Worm (Caenorhabditis elegans): ENCODE results near the gene ubh-1.

Gene ubh-1

DNA sequence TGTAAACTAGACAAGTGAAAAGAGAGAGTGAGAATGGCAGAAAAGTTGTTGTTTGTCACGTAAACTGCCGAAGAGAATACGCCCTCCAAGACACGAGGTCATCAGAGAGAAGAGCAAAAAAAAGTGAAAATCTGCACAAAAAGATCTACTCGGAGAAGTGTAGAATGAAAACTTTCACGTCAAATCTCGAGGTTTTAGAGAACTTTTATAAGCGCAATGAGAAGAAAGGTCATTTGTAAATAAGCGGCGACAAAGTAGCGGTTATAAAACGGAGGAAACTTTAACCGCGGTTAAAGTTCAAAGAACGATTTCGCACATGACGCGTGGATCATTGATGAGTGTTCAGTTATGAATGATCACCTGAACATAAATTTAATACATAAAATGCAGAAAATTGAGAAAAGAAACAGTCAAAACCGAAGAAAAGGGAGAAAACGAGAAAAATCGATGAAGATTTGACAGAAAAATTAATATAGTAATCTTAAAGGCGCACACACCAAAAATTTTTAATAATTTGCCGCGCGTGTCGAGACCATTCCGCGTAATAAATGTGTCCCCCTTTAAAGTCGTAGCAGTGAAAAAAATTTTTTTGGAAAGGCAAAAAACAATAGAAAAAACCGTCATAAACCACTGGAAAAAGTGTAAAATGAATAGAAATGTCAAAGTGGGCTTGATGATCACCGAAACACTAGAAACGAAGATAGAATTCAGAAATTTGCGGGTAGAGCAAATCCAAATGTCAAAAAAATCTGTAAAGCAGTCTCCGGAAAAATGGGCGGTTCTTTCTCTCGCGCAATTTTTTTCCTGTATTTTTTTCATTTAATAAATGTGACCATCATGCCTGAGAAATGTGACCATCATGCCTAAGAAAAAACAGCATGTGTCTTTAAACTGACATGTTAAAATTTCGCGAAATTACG lies 6.4 kb upstream of the ubh-1 start (continued):
- TF ChIP-seq unc-86 (tag; optimal IDR thresholded peaks at IDR 0.05): no peak
- TF ChIP-seq hpl-2 (GFP tag; optimal IDR thresholded peaks at IDR 0.05): no peak
- TF ChIP-seq Y116A8C.19 (tag; optimal IDR thresholded peaks at IDR 0.05; ENCODE audit: borderline replicate concordance): no peak
- no peak for TF ChIP-seq unc-98 (GFP tag; IDR thresholded peaks at IDR 0.05)
- no peak for TF ChIP-seq egl-13 (tag; optimal IDR thresholded peaks at IDR 0.05)
- peak; percentile 57 for TF ChIP-seq mep-1 (tag; optimal IDR thresholded peaks at IDR 0.05)
- peak; percentile 70 for TF ChIP-seq nhr-19 (GFP tag; conservative IDR thresholded peaks at IDR 0.05)
- TF ChIP-seq blmp-1 (tag; optimal IDR thresholded peaks at IDR 0.05): peak; percentile 82
- TF ChIP-seq F16B12.6 (tag; optimal IDR thresholded peaks at IDR 0.05): no peak
- TF ChIP-seq aha-1 (tag; optimal IDR thresholded peaks at IDR 0.05): peak; percentile 49
- no peak for TF ChIP-seq lin-15B (tag; optimal IDR thresholded peaks at IDR 0.05)
- TF ChIP-seq nhr-84 (tag; optimal IDR thresholded peaks at IDR 0.05): no peak
- TF ChIP-seq unc-30 (tag; optimal IDR thresholded peaks at IDR 0.05): no peak
- TF ChIP-seq zip-4 (GFP tag; optimal IDR thresholded peaks at IDR 0.05): no peak
- no peak for TF ChIP-seq tlp-1 (tag; optimal IDR thresholded peaks at IDR 0.05)
- no peak for TF ChIP-seq sptf-1 (tag; optimal IDR thresholded peaks at IDR 0.05)
- TF ChIP-seq isw-1 (GFP tag; IDR thresholded peaks at IDR 0.05): no peak
- no peak for TF ChIP-seq C04F5.9 (tag; optimal IDR thresholded peaks at IDR 0.05)
- TF ChIP-seq nhr-237 (tag; optimal IDR thresholded peaks at IDR 0.05): no peak
- TF ChIP-seq nhr-47 (tag; optimal IDR thresholded peaks at IDR 0.05): no peak
- no peak for TF ChIP-seq dpl-1 (GFP tag; optimal IDR thresholded peaks at IDR 0.05)
- peak in 2 of 6 experiments; percentile 55 to 72 for TF ChIP-seq elt-3 (tag; optimal IDR thresholded peaks at IDR 0.05)
- no peak for TF ChIP-seq fos-1 (tag; optimal IDR thresholded peaks at IDR 0.05)
- TF ChIP-seq hlh-4 (tag; optimal IDR thresholded peaks at IDR 0.05): no peak
- peak; percentile 55 for TF ChIP-seq nhr-20 (tag; optimal IDR thresholded peaks at IDR 0.05)
- TF ChIP-seq mab-9 (GFP tag; IDR thresholded peaks at IDR 0.05): no peak
- no peak for TF ChIP-seq ceh-8 (GFP tag; optimal IDR thresholded peaks at IDR 0.05)
- no peak for TF ChIP-seq nhr-11 (tag; optimal IDR thresholded peaks at IDR 0.05)
- peak; percentile 77 for TF ChIP-seq pag-3 (tag; optimal IDR thresholded peaks at IDR 0.05; ENCODE audit: borderline replicate concordance, insufficient read depth)
- TF ChIP-seq nhr-12 (tag; optimal IDR thresholded peaks at IDR 0.05): no peak
- no peak for TF ChIP-seq snpc-4 (tag; optimal IDR thresholded peaks at IDR 0.05)
- no peak for TF ChIP-seq fkh-8 (tag; optimal IDR thresholded peaks at IDR 0.05)
- TF ChIP-seq lin-14 (GFP tag; optimal IDR thresholded peaks at IDR 0.05): peak; percentile 84
- TF ChIP-seq ztf-11 (tag; optimal IDR thresholded peaks at IDR 0.05): no peak
- TF ChIP-seq vab-15 (tag; optimal IDR thresholded peaks at IDR 0.05): no peak
- no peak for TF ChIP-seq efl-3 (GFP tag; optimal IDR thresholded peaks at IDR 0.05)
- TF ChIP-seq fkh-4 (tag; optimal IDR thresholded peaks at IDR 0.05; ENCODE audit: borderline replicate concordance): no peak
- TF ChIP-seq skn-1 (tag; optimal IDR thresholded peaks at IDR 0.05): no peak
- no peak for TF ChIP-seq jun-1 (tag; optimal IDR thresholded peaks at IDR 0.05)
- TF ChIP-seq nhr-77 (tag; optimal IDR thresholded peaks at IDR 0.05): no peak
- no peak for TF ChIP-seq sup-37 (GFP tag; optimal IDR thresholded peaks at IDR 0.05)
- no peak for TF ChIP-seq nhr-76 (tag; optimal IDR thresholded peaks at IDR 0.05)
- no peak for TF ChIP-seq mef-2 (tag; optimal IDR thresholded peaks at IDR 0.05)
- TF ChIP-seq aly-2 (tag; optimal IDR thresholded peaks at IDR 0.05): no peak
- TF ChIP-seq dsc-1 (tag; optimal IDR thresholded peaks at IDR 0.05): no peak
- TF ChIP-seq snu-23 (GFP tag; optimal IDR thresholded peaks at IDR 0.05): peak; percentile 61
- peak; percentile 26 for TF ChIP-seq C16A3.4 (tag; optimal IDR thresholded peaks at IDR 0.05)
- TF ChIP-seq rnt-1 (tag; optimal IDR thresholded peaks at IDR 0.05): peak; percentile 52
- TF ChIP-seq nhr-71 (tag; optimal IDR thresholded peaks at IDR 0.05): peak; percentile 73
- TF ChIP-seq lin-35 (GFP tag; optimal IDR thresholded peaks at IDR 0.05): peak; percentile 22 to 29
- no peak for TF ChIP-seq pqm-1 (tag; optimal IDR thresholded peaks at IDR 0.05)
- no peak for TF ChIP-seq xbp-1 (tag; optimal IDR thresholded peaks at IDR 0.05)

Measured in whole organism, L1 larva.